Fruit fly (Drosophila melanogaster) whole organism, pupa: ENCODE results near the gene Pcyt2.

ENCODE experiments used
- CG10348 ChIP-seq: fragments of 200-800 bp; sonication (Bioruptor generic); IDR thresholded peaks from 2 replicates; pipeline ENCODE4 v1.3.6; 2022; ENCODE audit warnings: missing biosample characterization, missing genetic modification characterization
- CG12605 ChIP-seq: fragments of 200-800 bp; sonication (Bioruptor generic); IDR thresholded peaks from 2 replicates; pipeline ENCODE4 v1.3.6; 2022; ENCODE audit warnings: missing biosample characterization, missing genetic modification characterization
- CG13204 ChIP-seq: fragments of 200-800 bp; sonication (Bioruptor generic); optimal IDR thresholded peaks from 2 replicates; lab custom pipeline; 2018; ENCODE audit warnings: missing biosample characterization, mild to moderate bottlenecking, missing genetic modification characterization, moderate library complexity
- CG14655 ChIP-seq: fragments of 200-800 bp; sonication (Bioruptor generic); optimal IDR thresholded peaks from 3 replicates; lab custom pipeline; 2017; ENCODE audit warnings: mild to moderate bottlenecking, missing biosample characterization, missing genetic modification reagents, missing genetic modification characterization
- CG15710 ChIP-seq: fragments of 200-800 bp; sonication (Bioruptor generic); optimal IDR thresholded peaks from 2 replicates; lab custom pipeline; 2018; ENCODE audit warnings: missing biosample characterization, mild to moderate bottlenecking, missing genetic modification characterization, moderate library complexity
- CG17806 ChIP-seq: fragments of 200-800 bp; sonication (Bioruptor generic); optimal IDR thresholded peaks from 2 replicates; lab custom pipeline; 2018; ENCODE audit warnings: missing biosample characterization, mild to moderate bottlenecking, missing genetic modification characterization, moderate library complexity
- CG32121 ChIP-seq: fragments of 200-800 bp; sonication (Bioruptor generic); IDR thresholded peaks from 2 replicates; pipeline ENCODE4 v1.3.6; 2022; ENCODE audit warnings: missing biosample characterization, missing genetic modification characterization
- CG34367 ChIP-seq: fragments of 200-800 bp; sonication (Bioruptor generic); optimal IDR thresholded peaks from 2 replicates; lab custom pipeline; 2018; ENCODE audit warnings: missing biosample characterization, mild to moderate bottlenecking, missing genetic modification characterization
- CG4496 ChIP-seq: fragments of 200-800 bp; sonication (Bioruptor generic); IDR thresholded peaks from 3 replicates; pipeline ENCODE4 v1.3.6; 2022; ENCODE audit warnings: missing biosample characterization, missing genetic modification characterization
- CG8159 ChIP-seq: fragments of 200-800 bp; sonication (Bioruptor generic); optimal IDR thresholded peaks from 3 replicates; lab custom pipeline; 2018; ENCODE audit warnings: missing biosample characterization, mild to moderate bottlenecking, missing genetic modification characterization, moderate library complexity
- CG8301 ChIP-seq: fragments of 200-800 bp; sonication (Bioruptor generic); optimal IDR thresholded peaks from 2 replicates; lab custom pipeline; 2018; ENCODE audit warnings: missing biosample characterization, mild to moderate bottlenecking, missing genetic modification characterization
- CG9948 ChIP-seq: fragments of 200-800 bp; sonication (Bioruptor generic); optimal IDR thresholded peaks from 2 replicates; lab custom pipeline; 2018; ENCODE audit warnings: missing biosample characterization, mild to moderate bottlenecking, missing genetic modification characterization, moderate library complexity
- D1 ChIP-seq: fragments of 200-800 bp; sonication (Bioruptor generic); optimal IDR thresholded peaks from 2 replicates; lab custom pipeline; 2018; ENCODE audit warnings: missing biosample characterization, mild to moderate bottlenecking, missing genetic modification characterization, moderate library complexity
- EcR ChIP-seq: fragments of 200-800 bp; sonication (Bioruptor generic); optimal IDR thresholded peaks from 3 replicates; lab custom pipeline; 2019; ENCODE audit warnings: missing biosample characterization, missing genetic modification characterization, mild to moderate bottlenecking, moderate library complexity, missing genetic modification reagents
- Ets98B ChIP-seq: fragments of 200-800 bp; sonication (Bioruptor generic); IDR thresholded peaks from 2 replicates; pipeline ENCODE4 v1.3.6; 2022; ENCODE audit warnings: missing biosample characterization, missing genetic modification characterization
- Pif1A ChIP-seq: fragments of 200-800 bp; sonication (Bioruptor generic); optimal IDR thresholded peaks from 3 replicates; lab custom pipeline; 2016; ENCODE audit warnings: missing biosample characterization, missing genetic modification characterization
- Pif1B ChIP-seq: fragments of 200-800 bp; sonication (Bioruptor generic); optimal IDR thresholded peaks from 3 replicates; lab custom pipeline; 2016; ENCODE audit warnings: missing biosample characterization, missing genetic modification characterization
- Snoo ChIP-seq: fragments of 200-800 bp; sonication (Bioruptor generic); optimal IDR thresholded peaks from 3 replicates; lab custom pipeline; 2017; ENCODE audit warnings: missing biosample characterization, mild to moderate bottlenecking, missing genetic modification characterization, inconsistent platforms
- fd96Ca ChIP-seq: fragments of 200-800 bp; sonication (Bioruptor generic); IDR thresholded peaks from 3 replicates; pipeline ENCODE4 v1.3.6; 2022; ENCODE audit warnings: missing biosample characterization, missing genetic modification characterization
- gl ChIP-seq: fragments of 200-800 bp; sonication (Bioruptor generic); optimal IDR thresholded peaks from 2 replicates; lab custom pipeline; 2018; ENCODE audit warnings: missing biosample characterization, mild to moderate bottlenecking, missing genetic modification characterization
- rn ChIP-seq: fragments of 200-800 bp; sonication (Bioruptor generic); IDR thresholded peaks from 2 replicates; pipeline ENCODE4 v1.3.6; 2022; ENCODE audit warnings: missing biosample characterization, missing genetic modification characterization

Gene Pcyt2

dm6 chr3L:1576489-1577106 is 23.3 kb downstream of the Pcyt2 start, which contains the start of gene CG13917:
Gene CG13917 (plus strand): TSS chr3L:1576699.
- TF ChIP-seq CG9948 (no peak), CG12605 (peak; percentile 51; the same call in 1 of the 2 replicates)

DNA sequence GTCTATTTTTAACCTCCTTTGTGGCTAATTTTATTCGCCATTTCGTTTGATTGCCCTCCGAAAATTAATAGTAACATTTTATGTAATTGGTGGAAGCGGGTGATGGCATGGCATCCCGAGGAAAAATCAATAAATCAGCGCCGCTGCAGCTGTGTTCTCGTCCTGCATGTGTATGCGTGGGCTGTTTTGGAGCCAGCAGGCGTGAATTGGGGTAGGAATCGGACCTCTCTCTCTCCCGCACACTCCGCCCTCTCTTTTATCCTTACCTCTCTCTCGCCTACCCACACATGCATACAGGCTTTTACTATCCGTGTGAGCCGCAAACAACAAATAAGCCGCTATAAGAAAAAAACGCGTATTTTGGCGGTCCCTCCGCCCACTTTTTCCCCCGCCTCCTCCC is 24.0 kb downstream of the Pcyt2 start:
- no peak for TF ChIP-seq CG9948
- TF ChIP-seq Pif1B (GFP tag; lab: Kevin White, UChicago), result no peak
- no peak for TF ChIP-seq CG12605
- 0 out of 2 replicates have a peak, but pooled peaks have one; percentile 10 for TF ChIP-seq Ets98B
- TF ChIP-seq D1 (tag; lab: Kevin White, UChicago), result no peak
- no peak for TF ChIP-seq gl (tag; lab: Kevin White, UChicago)
- no peak for TF ChIP-seq CG15710
- TF ChIP-seq CG17806 (tag; lab: Kevin White, UChicago), result no peak
- TF ChIP-seq CG34367 (tag; lab: Kevin White, UChicago), result no peak

DNA sequence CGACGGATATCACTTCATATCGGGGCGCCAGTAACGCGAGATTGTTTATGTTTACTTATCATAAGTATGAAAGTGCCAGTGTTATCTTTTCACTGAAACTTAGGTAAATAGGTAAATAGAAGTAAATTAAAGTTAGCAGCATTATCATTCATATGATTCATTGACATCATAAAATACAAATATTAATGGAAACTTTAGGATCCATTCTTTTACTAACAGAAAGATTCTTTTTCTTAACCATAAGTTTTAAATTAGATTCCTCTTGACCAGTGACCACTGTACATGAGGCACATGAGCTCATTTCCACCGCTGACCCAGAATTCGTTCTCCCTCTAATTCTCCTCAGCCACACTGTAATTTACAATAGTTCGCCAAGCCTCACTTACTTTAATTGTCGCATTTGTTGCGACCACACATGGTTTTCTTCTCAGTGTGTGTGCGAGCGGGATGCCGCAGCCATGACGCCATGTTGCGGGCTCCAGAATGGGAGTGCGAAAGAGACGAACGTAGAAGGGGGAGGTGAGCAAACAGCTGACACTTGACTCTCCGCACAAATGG is 25.2 kb downstream of the Pcyt2 start:
- TF ChIP-seq Pif1B (GFP tag; lab: Kevin White, UChicago), result no peak
- TF ChIP-seq Ets98B, result 0 out of 2 replicates have a peak, but pooled peaks have one; percentile 11
- TF ChIP-seq CG8301 (tag; lab: Kevin White, UChicago), result peak; percentile 16
- TF ChIP-seq Snoo (tag; lab: Kevin White, UChicago), result no peak
- no peak for TF ChIP-seq CG14655 (GFP tag; lab: Kevin White, UChicago)
- no peak; the same call in 2 of the 3 replicates for TF ChIP-seq fd96Ca
- peak; percentile 15 for TF ChIP-seq CG8159 (tag; lab: Kevin White, UChicago)
- no peak for TF ChIP-seq CG10348 (GFP tag; lab: Robert Waterston, UW)
- TF ChIP-seq CG9948, result no peak
- TF ChIP-seq Pif1A, result no peak
- no peak for TF ChIP-seq CG17806 (tag; lab: Kevin White, UChicago)
- TF ChIP-seq D1 (tag; lab: Kevin White, UChicago), result no peak
- no peak for TF ChIP-seq CG12605
- no peak for TF ChIP-seq CG34367 (tag; lab: Kevin White, UChicago)
- no peak for TF ChIP-seq EcR (GFP tag; lab: Kevin White, UChicago)
- TF ChIP-seq CG32121 (GFP tag; lab: Robert Waterston, UW), result no peak
- no peak for TF ChIP-seq rn (GFP tag; lab: Robert Waterston, UW)
- peak; percentile 30; the same call in 1 of the 3 replicates for TF ChIP-seq CG4496
- TF ChIP-seq CG15710, result no peak
- no peak for TF ChIP-seq CG13204
- TF ChIP-seq gl (tag; lab: Kevin White, UChicago), result no peak

DNA sequence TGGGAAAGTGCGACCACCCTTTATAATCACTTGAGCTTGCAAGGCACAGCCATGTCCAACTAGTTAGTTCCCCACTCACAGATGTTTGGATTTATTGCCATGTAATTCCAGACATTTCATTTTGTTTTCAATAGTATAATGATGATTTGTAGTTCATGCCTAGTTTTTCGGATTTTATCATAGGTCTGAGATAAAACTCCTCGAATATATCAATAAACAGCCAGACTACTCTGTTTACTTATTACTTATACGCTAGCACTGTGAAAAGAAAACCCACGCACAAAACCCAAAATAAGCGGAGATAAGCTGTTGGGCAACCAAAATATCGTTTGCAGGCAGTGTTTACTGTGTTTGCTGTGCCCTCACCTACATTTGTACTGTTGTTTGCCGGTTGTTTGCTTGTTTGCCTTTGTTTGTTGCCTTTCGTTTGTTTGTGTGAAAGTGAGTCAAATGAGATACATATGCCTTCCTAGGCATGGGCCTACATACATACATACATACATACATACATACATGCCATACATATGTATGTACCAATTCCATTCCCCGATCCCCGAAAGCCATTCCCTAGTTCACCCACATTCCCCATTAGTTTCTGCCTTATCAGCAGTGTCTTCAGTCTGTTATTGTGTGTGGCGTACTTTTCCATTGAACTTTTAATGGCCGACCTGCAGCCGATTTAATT is 26.0 kb downstream of the Pcyt2 start:
- TF ChIP-seq CG8159 (tag; lab: Kevin White, UChicago), result peak; percentile 36
- peak; percentile 69 for TF ChIP-seq EcR (GFP tag; lab: Kevin White, UChicago)
- no peak for TF ChIP-seq gl (tag; lab: Kevin White, UChicago)
- TF ChIP-seq CG4496, result no peak
- no peak for TF ChIP-seq rn (GFP tag; lab: Robert Waterston, UW)
- peak; percentile 36 for TF ChIP-seq CG8301 (tag; lab: Kevin White, UChicago)
- TF ChIP-seq Snoo (tag; lab: Kevin White, UChicago), result no peak
- no peak for TF ChIP-seq Pif1B (GFP tag; lab: Kevin White, UChicago)
- peak; percentile 38 for TF ChIP-seq CG15710
- peak; percentile 33 for TF ChIP-seq CG9948
- TF ChIP-seq fd96Ca, result no peak
- no peak for TF ChIP-seq CG10348 (GFP tag; lab: Robert Waterston, UW)
- peak; percentile 51 for TF ChIP-seq CG14655 (GFP tag; lab: Kevin White, UChicago)
- TF ChIP-seq CG34367 (tag; lab: Kevin White, UChicago), result peak; percentile 7
- no peak for TF ChIP-seq CG13204
- peak; percentile 41 for TF ChIP-seq Ets98B
- no peak for TF ChIP-seq D1 (tag; lab: Kevin White, UChicago)
- peak; percentile 38 for TF ChIP-seq CG32121 (GFP tag; lab: Robert Waterston, UW)
- TF ChIP-seq CG17806 (tag; lab: Kevin White, UChicago), result peak; percentile 36
- no peak for TF ChIP-seq CG12605
- TF ChIP-seq Pif1A, result no peak

DNA sequence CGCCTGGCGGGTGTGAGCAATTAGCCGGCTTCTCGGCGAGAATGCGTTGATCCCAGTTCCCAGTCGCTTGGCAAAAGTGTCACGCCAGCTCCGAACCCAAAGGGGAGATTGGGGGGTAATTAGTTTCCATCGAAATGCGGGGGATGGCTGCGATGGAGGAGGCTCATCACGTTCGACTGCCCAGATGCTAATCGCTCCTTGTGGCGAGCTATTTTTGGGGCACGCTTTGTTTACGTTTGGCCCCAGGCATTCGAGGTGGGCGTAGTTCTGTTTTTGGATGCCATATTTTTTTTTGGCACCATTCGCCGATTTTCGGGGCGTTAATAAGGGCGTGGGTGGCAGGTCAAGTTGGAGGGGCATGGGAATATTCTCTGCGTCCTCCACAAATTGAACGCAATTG is 26.9 kb downstream of the Pcyt2 start:
- TF ChIP-seq D1 (tag; lab: Kevin White, UChicago) (no peak), fd96Ca (no peak), CG32121 (GFP tag; lab: Robert Waterston, UW) (0 out of 2 replicates have a peak, but pooled peaks have one; percentile 13), CG17806 (tag; lab: Kevin White, UChicago) (no peak)

DNA sequence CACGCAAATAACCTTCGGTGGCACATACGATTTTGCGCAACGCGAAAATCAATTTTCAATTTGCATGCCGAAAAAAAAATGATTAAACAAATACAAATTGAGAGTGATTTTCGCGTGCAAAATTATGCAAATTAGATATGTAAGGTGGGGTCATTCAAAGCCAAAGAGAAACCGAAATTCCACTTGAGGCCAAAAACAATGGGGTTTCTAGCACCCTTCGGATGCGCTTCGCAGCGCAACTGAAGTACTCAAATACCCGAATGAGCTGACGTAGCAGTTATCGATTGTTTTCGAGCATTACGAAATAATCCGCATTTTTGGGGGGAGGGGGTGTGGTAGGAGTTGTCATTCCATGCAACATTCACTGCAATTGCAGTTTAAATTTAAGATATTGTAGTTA is 27.5 kb downstream of the Pcyt2 start:
- no peak for TF ChIP-seq CG12605
- TF ChIP-seq D1 (tag; lab: Kevin White, UChicago), result no peak
- TF ChIP-seq EcR (GFP tag; lab: Kevin White, UChicago), result no peak
- no peak for TF ChIP-seq gl (tag; lab: Kevin White, UChicago)
- no peak for TF ChIP-seq CG9948
- no peak for TF ChIP-seq CG14655 (GFP tag; lab: Kevin White, UChicago)
- TF ChIP-seq Pif1A, result no peak
- TF ChIP-seq CG34367 (tag; lab: Kevin White, UChicago), result no peak
- no peak for TF ChIP-seq CG4496
- TF ChIP-seq CG10348 (GFP tag; lab: Robert Waterston, UW), result no peak
- no peak for TF ChIP-seq CG32121 (GFP tag; lab: Robert Waterston, UW)
- TF ChIP-seq CG8159 (tag; lab: Kevin White, UChicago), result no peak
- TF ChIP-seq Ets98B, result no peak
- TF ChIP-seq CG13204, result no peak
- TF ChIP-seq Pif1B (GFP tag; lab: Kevin White, UChicago), result no peak
- no peak for TF ChIP-seq CG15710
- no peak for TF ChIP-seq rn (GFP tag; lab: Robert Waterston, UW)
